Worm (Caenorhabditis elegans): ENCODE measurements around the gene cyn-16.

ce11 chrII:11979449-11980095 is 57.0 kb downstream of the cyn-16 start, which contains the start of the genes ash-2 and Y17G7B.20:
- 0 out of 2 replicates have a peak, but pooled peaks have one; percentile 4 for TF ChIP-seq tab-1 (GFP tag; IDR thresholded peaks at IDR 0.05)
- TF ChIP-seq ztf-23 (GFP tag; IDR thresholded peaks at IDR 0.05): no peak
- no peak for TF ChIP-seq med-1 (GFP tag; optimal IDR thresholded peaks at IDR 0.05; ENCODE audit: insufficient read depth)

Measured in whole organism, midembryonic.